Fruit fly (Drosophila melanogaster) whole organism, embryonic: ENCODE data around the gene Ufl1.

ENCODE experiments used
- Abd-B ChIP-seq: fragments of 200-800 bp; sonication (Bioruptor generic); optimal IDR thresholded peaks from 2 replicates; lab custom pipeline; 2018; ENCODE audit warnings: missing biosample characterization, mild to moderate bottlenecking, missing genetic modification characterization, moderate library complexity
- Atf-2 ChIP-seq: fragments of 200-800 bp; sonication (Bioruptor generic); optimal IDR thresholded peaks from 2 replicates; lab custom pipeline; 2016; ENCODE audit warnings: missing biosample characterization, missing genetic modification characterization
- Atf3 ChIP-seq: fragments of 200-800 bp; sonication (Bioruptor generic); optimal IDR thresholded peaks from 3 replicates; lab custom pipeline; 2016; ENCODE audit warnings: missing biosample characterization, missing genetic modification characterization
- CG11560 ChIP-seq: fragments of 200-800 bp; sonication (Bioruptor generic); IDR thresholded peaks from 3 replicates; pipeline ENCODE4 v1.3.6; 2022; ENCODE audit warnings: missing biosample characterization, missing genetic modification characterization
- CG14860 ChIP-seq: fragments of 200-800 bp; sonication (Bioruptor generic); IDR thresholded peaks from 3 replicates; pipeline ENCODE4 v1.3.6; 2022; ENCODE audit warnings: missing biosample characterization, missing genetic modification characterization; ENCODE audit not compliant: partially characterized antibody
- CG15479 ChIP-seq: fragments of 200-800 bp; sonication (Bioruptor generic); optimal IDR thresholded peaks from 3 replicates; lab custom pipeline; 2019; ENCODE audit warnings: missing biosample characterization, mild to moderate bottlenecking, missing genetic modification characterization, moderate library complexity
- CG17328 ChIP-seq: fragments of 200-800 bp; sonication (Bioruptor generic); IDR thresholded peaks from 2 replicates; pipeline ENCODE4 v1.3.6; 2022; ENCODE audit warnings: missing biosample characterization, missing genetic modification characterization
- CG17568 ChIP-seq: fragments of 200-800 bp; sonication (Bioruptor generic); optimal IDR thresholded peaks from 2 replicates; lab custom pipeline; 2018; ENCODE audit warnings: missing biosample characterization, mild to moderate bottlenecking, missing genetic modification characterization, moderate library complexity
- CG33557 ChIP-seq: fragments of 200-800 bp; sonication (Bioruptor generic); optimal IDR thresholded peaks from 2 replicates; lab custom pipeline; 2019; ENCODE audit warnings: missing biosample characterization, mild to moderate bottlenecking, missing genetic modification characterization, moderate library complexity
- CG34422 ChIP-seq: fragments of 200-800 bp; sonication (Bioruptor generic); IDR thresholded peaks from 3 replicates; pipeline ENCODE4 v1.3.6; 2022; ENCODE audit warnings: missing biosample characterization, missing genetic modification characterization
- CG5953 ChIP-seq: fragments of 200-800 bp; sonication (Bioruptor generic); IDR thresholded peaks from 2 replicates; pipeline ENCODE4 v1.3.6; 2022; ENCODE audit warnings: missing biosample characterization, missing genetic modification characterization
- CG7271 ChIP-seq: fragments of 200-800 bp; sonication (Bioruptor generic); optimal IDR thresholded peaks from 2 replicates; lab custom pipeline; 2018; ENCODE audit warnings: missing biosample characterization, mild to moderate bottlenecking, missing genetic modification characterization, moderate library complexity
- CG7963 ChIP-seq: fragments of 200-800 bp; sonication (Bioruptor generic); IDR thresholded peaks from 3 replicates; pipeline ENCODE4 v1.3.6; 2022; ENCODE audit warnings: missing biosample characterization, missing genetic modification characterization; ENCODE audit not compliant: partially characterized antibody
- CTCF ChIP-seq: fragments of 200-800 bp; sonication (Bioruptor generic); optimal IDR thresholded peaks from 2 replicates; lab custom pipeline; 2017; ENCODE audit warnings: missing biosample characterization, mild to moderate bottlenecking, missing genetic modification characterization, moderate library complexity
- Camta ChIP-seq: fragments of 200-800 bp; sonication (Bioruptor generic); optimal IDR thresholded peaks from 2 replicates; lab custom pipeline; 2016; ENCODE audit warnings: missing biosample characterization, missing genetic modification characterization
- Ets65A ChIP-seq: fragments of 200-800 bp; sonication (Bioruptor generic); peaks from one replicate; lab custom pipeline; 2016; ENCODE audit warnings: missing biosample characterization, missing genetic modification characterization
- Scr ChIP-seq: fragments of 200-800 bp; sonication (Bioruptor generic); IDR thresholded peaks from 2 replicates; pipeline ENCODE4 v1.3.6; 2022; ENCODE audit warnings: missing biosample characterization, missing genetic modification characterization; ENCODE audit not compliant: partially characterized antibody
- abd-A ChIP-seq: fragments of 200-800 bp; sonication (Bioruptor generic); optimal IDR thresholded peaks from 3 replicates; lab custom pipeline; 2019; ENCODE audit warnings: missing biosample characterization, mild to moderate bottlenecking, missing genetic modification characterization, moderate library complexity
- bsh ChIP-seq, 2 experiments: fragments of 200-800 bp; sonication (Bioruptor generic); optimal IDR thresholded peaks; 2 replicates each; lab custom pipeline; 2017 to 2018; ENCODE audit warnings: mild to moderate bottlenecking in 2 of 2, missing biosample characterization in 2 of 2, missing genetic modification characterization in 2 of 2, moderate library complexity in 1 of 2
- cad ChIP-seq: fragments of >200 bp; optimal IDR thresholded peaks from 2 replicates; lab custom pipeline; 2017; ENCODE audit warnings: missing biosample characterization, missing genetic modification characterization
- cg ChIP-seq: fragments of 200-800 bp; sonication (Bioruptor generic); optimal IDR thresholded peaks from 3 replicates; lab custom pipeline; 2019; ENCODE audit warnings: missing biosample characterization, mild to moderate bottlenecking, missing genetic modification characterization, moderate library complexity
- emc ChIP-seq: fragments of 200-800 bp; sonication (Bioruptor generic); optimal IDR thresholded peaks from 2 replicates; lab custom pipeline; 2016; ENCODE audit warnings: missing biosample characterization, missing genetic modification characterization
- gem ChIP-seq: fragments of 200-800 bp; sonication (Bioruptor generic); optimal IDR thresholded peaks from 2 replicates; lab custom pipeline; 2019; ENCODE audit warnings: missing biosample characterization, mild to moderate bottlenecking, missing genetic modification characterization, moderate library complexity
- inv ChIP-seq: fragments of 200-800 bp; sonication (Bioruptor generic); IDR thresholded peaks from 2 replicates; pipeline ENCODE4 v1.3.6; 2022; ENCODE audit warnings: missing biosample characterization, missing genetic modification characterization; ENCODE audit not compliant: partially characterized antibody
- lbe ChIP-seq: fragments of 200-800 bp; sonication (Bioruptor generic); optimal IDR thresholded peaks from 2 replicates; lab custom pipeline; 2016; ENCODE audit warnings: missing biosample characterization, mild to moderate bottlenecking, missing genetic modification characterization
- luna ChIP-seq: fragments of 200-800 bp; sonication (Bioruptor generic); optimal IDR thresholded peaks from 2 replicates; lab custom pipeline; 2016; ENCODE audit warnings: missing biosample characterization, missing genetic modification characterization
- pnt ChIP-seq: fragments of 200-800 bp; sonication (Bioruptor generic); optimal IDR thresholded peaks from 3 replicates; lab custom pipeline; 2016; ENCODE audit warnings: missing biosample characterization, missing genetic modification characterization
- scrt ChIP-seq: fragments of 200-800 bp; sonication (Bioruptor generic); optimal IDR thresholded peaks from 2 replicates; lab custom pipeline; 2018; ENCODE audit warnings: missing biosample characterization, mild to moderate bottlenecking, missing genetic modification characterization, moderate library complexity
- sens ChIP-seq: fragments of 200-800 bp; sonication (Bioruptor generic); peaks from one replicate; lab custom pipeline; 2016; ENCODE audit warnings: missing biosample characterization, missing genetic modification characterization
- shn ChIP-seq: fragments of 200-800 bp; sonication (Bioruptor generic); optimal IDR thresholded peaks from 3 replicates; lab custom pipeline; 2016; ENCODE audit warnings: missing biosample characterization, missing genetic modification characterization
- tgo ChIP-seq: fragments of 200-800 bp; sonication (Bioruptor generic); IDR thresholded peaks from 3 replicates; pipeline ENCODE4 v1.3.6; 2022; ENCODE audit warnings: missing biosample characterization, missing genetic modification characterization
- vvl ChIP-seq: fragments of 200-800 bp; sonication (Bioruptor generic); IDR thresholded peaks from 2 replicates; pipeline ENCODE4 v1.3.6; 2022; ENCODE audit warnings: missing biosample characterization, missing genetic modification characterization

Ufl1 gene

DNA sequence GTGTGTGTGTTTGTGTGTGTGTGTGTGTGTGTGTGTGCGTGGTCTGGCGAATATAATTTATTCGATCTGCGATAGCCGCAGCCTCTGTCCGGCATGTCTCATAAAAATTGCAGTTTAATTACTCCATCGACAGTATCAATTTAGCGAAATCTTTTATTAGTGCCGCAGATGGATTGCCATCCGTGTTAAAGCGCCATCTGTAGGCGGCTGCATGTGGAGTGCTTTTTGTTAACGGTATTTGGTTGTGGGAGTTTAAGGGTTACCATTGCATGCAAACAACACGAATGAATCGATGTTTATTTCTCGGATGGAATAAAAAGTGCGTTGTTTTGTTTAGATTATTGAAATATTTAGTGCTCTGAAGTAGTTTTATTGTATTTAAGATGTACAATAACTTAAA is 44.8 kb downstream of the Ufl1 start:
- peak; percentile 84 for TF ChIP-seq CTCF (GFP tag; lab: Kevin White, UChicago)
- 0 out of 3 replicates have a peak, but pooled peaks have one; percentile 8 for TF ChIP-seq CG14860
- peak; percentile 3 for TF ChIP-seq cg (GFP tag; lab: Kevin White, UChicago)
- peak; percentile 33 for TF ChIP-seq CG15479 (GFP tag; lab: Kevin White, UChicago)
- TF ChIP-seq CG5953 (GFP tag; lab: Robert Waterston, UW), result no peak

- TF ChIP-seq CG11560 (tag; lab: Robert Waterston, UW) (no peak), CG33557 (no peak), scrt (GFP tag; lab: Kevin White, UChicago) (peak; percentile 96), CG17568 (GFP tag; lab: Kevin White, UChicago) (no peak), tgo (GFP tag; lab: Robert Waterston, UW) (no peak), cad (GFP tag; lab: Kevin White, UChicago) (peak; percentile 79), luna (GFP tag; lab: Kevin White, UChicago) (no peak), abd-A (tag; lab: Kevin White, UChicago) (peak; percentile 85), Atf-2 (GFP tag; lab: Kevin White, UChicago) (no peak), Scr (GFP tag; lab: Robert Waterston, UW) (no peak), emc (GFP tag; lab: Kevin White, UChicago) (no peak), Abd-B (GFP tag; lab: Kevin White, UChicago) (peak; percentile 6), CG34422 (GFP tag; lab: Robert Waterston, UW) (no peak), vvl (GFP tag; lab: Robert Waterston, UW) (no peak), CG7271 (tag; lab: Kevin White, UChicago) (peak; percentile 28), inv (GFP tag; lab: Robert Waterston, UW) (no peak), pnt (GFP tag; lab: Kevin White, UChicago) (no peak), Atf3 (no peak)
These were observed 45.7 kb downstream of the Ufl1 start for dm6 chr3R:7028554-7028953.

DNA sequence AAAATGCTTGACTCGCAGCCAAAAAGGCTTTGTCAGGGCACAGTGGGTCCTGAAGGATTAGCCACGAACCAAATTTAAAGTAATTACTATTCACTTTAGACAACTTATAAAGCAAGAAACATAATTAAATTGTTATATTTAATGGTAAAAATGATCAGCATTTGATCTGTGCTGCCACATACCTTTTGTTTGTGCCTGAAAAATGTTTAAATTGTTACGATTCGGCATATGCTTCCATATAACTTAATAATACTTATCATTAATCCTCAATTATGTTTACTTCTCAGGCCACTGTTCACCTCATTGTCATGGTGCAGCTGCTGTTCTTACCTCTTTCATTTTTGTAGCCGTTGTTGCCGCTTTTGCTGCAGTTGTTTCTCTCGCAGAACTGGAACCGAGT is 49.0 kb downstream of the Ufl1 start:
- no peak for TF ChIP-seq Camta (GFP tag; lab: Kevin White, UChicago)
- TF ChIP-seq bsh (GFP tag; optimal IDR thresholded peaks at IDR 0.05; lab: Kevin White, UChicago), result peak in 1 of 2 experiments; percentile 1
- no peak for TF ChIP-seq shn (GFP tag; lab: Kevin White, UChicago)
- TF ChIP-seq, all 482 proteins: peak for 1

- TF ChIP-seq CG7963 (GFP tag; lab: Robert Waterston, UW) (no peak), bsh (GFP tag; optimal IDR thresholded peaks at IDR 0.05; lab: Kevin White, UChicago) (peak in 1 of 2 experiments; percentile 88), CTCF (GFP tag; lab: Kevin White, UChicago) (no peak), lbe (GFP tag; lab: Kevin White, UChicago) (peak; percentile 60), sens (peak; percentile 72), Ets65A (GFP tag; lab: Kevin White, UChicago) (peak; percentile 64), gem (tag; lab: Kevin White, UChicago) (peak; percentile 21), CG17328 (0 out of 2 replicates have a peak, but pooled peaks have one; percentile 29)
- TF ChIP-seq, all 482 proteins: peak for 6
These were observed 49.7 kb downstream of the Ufl1 start for dm6 chr3R:7024574-7024973.
